Worm (Caenorhabditis elegans) whole organism, L1 larva: Measurements from ENCODE around the gene swip-10.

ENCODE experiments used
- C04F5.9 ChIP-seq: sonication (generic microtip); optimal IDR thresholded peaks from 2 replicates; lab custom pipeline; 2016; ENCODE audit warnings: missing genetic modification characterization, missing compliant biosample characterization
- C16A3.4 ChIP-seq: fragments of 150-350 bp; optimal IDR thresholded peaks from 2 replicates; lab custom pipeline; 2014; ENCODE audit warnings: missing biosample characterization, missing genetic modification characterization
- C34B4.2 ChIP-seq: sonication (generic microtip); optimal IDR thresholded peaks from 2 replicates; lab custom pipeline; 2017; ENCODE audit warnings: mild to moderate bottlenecking, missing genetic modification characterization, missing compliant biosample characterization
- Y116A8C.19 ChIP-seq: sonication (generic microtip); optimal IDR thresholded peaks from 2 replicates; lab custom pipeline; 2016; ENCODE audit warnings: missing compliant biosample characterization, missing genetic modification characterization, borderline replicate concordance
- alr-1 ChIP-seq: fragments of 200-800 bp; sonication (Bioruptor generic); optimal IDR thresholded peaks from 2 replicates; lab custom pipeline; 2018; ENCODE audit warnings: borderline replicate concordance, mild to moderate bottlenecking, missing genetic modification characterization, missing compliant biosample characterization
- aly-2 ChIP-seq: fragments of 150-350 bp; optimal IDR thresholded peaks from 2 replicates; lab custom pipeline; 2014; ENCODE audit warnings: missing biosample characterization, missing genetic modification characterization
- ama-1 ChIP-seq: fragments of 150-350 bp; optimal IDR thresholded peaks from 2 replicates; lab custom pipeline; 2014
- ceh-8 ChIP-seq: fragments of 200-800 bp; sonication (Bioruptor generic); optimal IDR thresholded peaks from 2 replicates; lab custom pipeline; 2018; ENCODE audit warnings: mild to moderate bottlenecking, missing genetic modification characterization, moderate library complexity, missing compliant biosample characterization
- ceh-90 ChIP-seq: sonication (generic microtip); optimal IDR thresholded peaks from 2 replicates; lab custom pipeline; 2016; ENCODE audit warnings: missing genetic modification characterization, missing compliant biosample characterization
- ces-1 ChIP-seq: fragments of 150-350 bp; optimal IDR thresholded peaks from 2 replicates; lab custom pipeline; 2014; ENCODE audit warnings: missing biosample characterization, missing genetic modification reagents, missing genetic modification characterization
- dpl-1 ChIP-seq, 3 experiments: fragments of 150-350 bp in 2 of 3; sonication (generic microtip) in 1 of 3; optimal IDR thresholded peaks; 2 replicates each; lab custom pipeline; 2014 to 2017; ENCODE audit warnings: missing biosample characterization in 3 of 3, missing genetic modification characterization in 3 of 3, missing genetic modification reagents in 3 of 3
- dsc-1 ChIP-seq: sonication (generic microtip); optimal IDR thresholded peaks from 2 replicates; lab custom pipeline; 2016; ENCODE audit warnings: mild to moderate bottlenecking, missing genetic modification characterization, missing compliant biosample characterization
- efl-1 ChIP-seq, 4 experiments: fragments of 150-350 bp; optimal IDR thresholded peaks in 3 of 4; peaks in 1 of 4; 1 replicate in 1 of 4; 2 replicates in 3 of 4; lab custom pipeline; 2014; ENCODE audit warnings: missing biosample characterization in 2 of 4, missing genetic modification characterization in 2 of 4, missing genetic modification reagents in 2 of 4
- efl-3 ChIP-seq: fragments of 200-800 bp; sonication (Bioruptor generic); optimal IDR thresholded peaks from 2 replicates; lab custom pipeline; 2018; ENCODE audit warnings: mild to moderate bottlenecking, missing genetic modification characterization, missing compliant biosample characterization
- egl-13 ChIP-seq: sonication (generic microtip); optimal IDR thresholded peaks from 2 replicates; lab custom pipeline; 2016; ENCODE audit warnings: missing genotype, missing genetic modification reagents, missing genetic modification characterization, missing compliant biosample characterization
- egl-27 ChIP-seq, 2 experiments: fragments of 150-350 bp in 1 of 2; sonication (generic microtip); optimal IDR thresholded peaks; 3 replicates each; lab custom pipeline; 2017 to 2018; ENCODE audit warnings: missing biosample characterization in 2 of 2, missing genetic modification characterization in 2 of 2, missing genetic modification reagents in 2 of 2
- elt-2 ChIP-seq: sonication (generic microtip); optimal IDR thresholded peaks from 2 replicates; lab custom pipeline; 2016; ENCODE audit warnings: missing genetic modification characterization, mild to moderate bottlenecking, inconsistent platforms, missing compliant biosample characterization, missing genetic modification reagents
- elt-3 ChIP-seq, 6 experiments: fragments of 150-350 bp in 1 of 6; sonication (generic microtip); optimal IDR thresholded peaks; 2 replicates each; lab custom pipeline; 2017 to 2018; ENCODE audit warnings: missing biosample characterization in 6 of 6, missing genetic modification characterization in 6 of 6, inconsistent platforms in 1 of 6
- ets-5 ChIP-seq: fragments of 200-800 bp; sonication (Bioruptor generic); IDR thresholded peaks from 2 replicates; pipeline ENCODE4 v1.3.6; 2022; ENCODE audit warnings: missing genetic modification characterization, missing compliant biosample characterization
- fkh-4 ChIP-seq: sonication (generic microtip); optimal IDR thresholded peaks from 2 replicates; lab custom pipeline; 2016; ENCODE audit warnings: missing compliant biosample characterization, missing genetic modification characterization, borderline replicate concordance
- hlh-17 ChIP-seq: fragments of 200-800 bp; sonication (Bioruptor generic); optimal IDR thresholded peaks from 2 replicates; lab custom pipeline; 2018; ENCODE audit warnings: missing genetic modification characterization, mild to moderate bottlenecking, missing compliant biosample characterization, moderate library complexity, borderline replicate concordance
- hpl-2 ChIP-seq: fragments of 150-350 bp; optimal IDR thresholded peaks from 2 replicates; lab custom pipeline; 2014; ENCODE audit warnings: missing biosample characterization, missing genetic modification reagents, missing genetic modification characterization
- irx-1 ChIP-seq: sonication (generic microtip); optimal IDR thresholded peaks from 2 replicates; lab custom pipeline; 2016; ENCODE audit warnings: missing genetic modification characterization, missing compliant biosample characterization
- isw-1 ChIP-seq: fragments of 200-800 bp; sonication (Bioruptor generic); IDR thresholded peaks from 2 replicates; pipeline ENCODE4 v1.3.6; 2022; ENCODE audit warnings: missing genetic modification characterization, missing compliant biosample characterization
- lin-13 ChIP-seq: fragments of 150-350 bp; optimal IDR thresholded peaks from 2 replicates; lab custom pipeline; 2014; ENCODE audit warnings: missing biosample characterization, missing genetic modification reagents, missing genetic modification characterization
- lin-14 ChIP-seq: fragments of 200-800 bp; sonication (Bioruptor generic); optimal IDR thresholded peaks from 2 replicates; lab custom pipeline; 2018; ENCODE audit warnings: mild to moderate bottlenecking, missing genetic modification characterization, moderate library complexity, missing compliant biosample characterization
- lin-39 ChIP-seq: fragments of 150-350 bp; optimal IDR thresholded peaks from 2 replicates; lab custom pipeline; 2014; ENCODE audit warnings: missing biosample characterization, missing genetic modification reagents, missing genetic modification characterization
- lir-3 ChIP-seq: sonication (generic microtip); optimal IDR thresholded peaks from 2 replicates; lab custom pipeline; 2016; ENCODE audit warnings: mild to moderate bottlenecking, missing genetic modification characterization, moderate library complexity, missing compliant biosample characterization; ENCODE audit not compliant: poor library complexity
- lsy-2 ChIP-seq, 2 experiments: fragments of 150-350 bp; optimal IDR thresholded peaks; 2 replicates each; lab custom pipeline; 2014; ENCODE audit warnings: missing biosample characterization in 2 of 2, missing genetic modification characterization in 2 of 2
- mab-9 ChIP-seq: fragments of 200-800 bp; sonication (Bioruptor generic); IDR thresholded peaks from 2 replicates; pipeline ENCODE4 v1.3.6; 2022; ENCODE audit warnings: missing genetic modification reagents, missing genetic modification characterization, missing compliant biosample characterization
- mdl-1 ChIP-seq, 2 experiments: fragments of 150-350 bp; optimal IDR thresholded peaks; 2 replicates each; lab custom pipeline; 2014 to 2017; ENCODE audit warnings: missing biosample characterization in 2 of 2, missing genetic modification characterization in 2 of 2, inconsistent platforms in 1 of 2
- mef-2 ChIP-seq: fragments of 150-350 bp; optimal IDR thresholded peaks from 2 replicates; lab custom pipeline; 2014; ENCODE audit warnings: missing biosample characterization, missing genetic modification characterization
- mep-1 ChIP-seq: fragments of 150-350 bp; optimal IDR thresholded peaks from 2 replicates; lab custom pipeline; 2014; ENCODE audit warnings: missing biosample characterization, missing genetic modification characterization
- nhr-237 ChIP-seq: fragments of 150-350 bp; optimal IDR thresholded peaks from 2 replicates; lab custom pipeline; 2014; ENCODE audit warnings: missing biosample characterization, missing genetic modification characterization
- nhr-47 ChIP-seq: sonication (generic microtip); optimal IDR thresholded peaks from 2 replicates; lab custom pipeline; 2016; ENCODE audit warnings: mild to moderate bottlenecking, missing genetic modification characterization, moderate library complexity, missing compliant biosample characterization
- nhr-77 ChIP-seq: fragments of 150-350 bp; optimal IDR thresholded peaks from 2 replicates; lab custom pipeline; 2014; ENCODE audit warnings: missing biosample characterization, missing genetic modification characterization
- pag-3 ChIP-seq: sonication (generic microtip); optimal IDR thresholded peaks from 2 replicates; lab custom pipeline; 2017; ENCODE audit warnings: missing genetic modification characterization, mild to moderate bottlenecking, missing compliant biosample characterization, antibody characterized with exemption, borderline replicate concordance; ENCODE audit not compliant: insufficient read depth
- pax-3 ChIP-seq: fragments of 200-800 bp; sonication (Bioruptor generic); optimal IDR thresholded peaks from 2 replicates; lab custom pipeline; 2018; ENCODE audit warnings: mild to moderate bottlenecking, missing genetic modification characterization, moderate library complexity, missing compliant biosample characterization
- snu-23 ChIP-seq: sonication (generic microtip); optimal IDR thresholded peaks from 2 replicates; lab custom pipeline; 2016; ENCODE audit warnings: missing genetic modification characterization, missing compliant biosample characterization
- sptf-1 ChIP-seq: fragments of 150-350 bp; optimal IDR thresholded peaks from 2 replicates; lab custom pipeline; 2014; ENCODE audit warnings: missing biosample characterization, missing genetic modification characterization
- sup-37 ChIP-seq: fragments of 200-800 bp; sonication (Bioruptor generic); optimal IDR thresholded peaks from 2 replicates; lab custom pipeline; 2018; ENCODE audit warnings: mild to moderate bottlenecking, missing genetic modification characterization, missing compliant biosample characterization
- swsn-7 ChIP-seq: sonication (generic microtip); optimal IDR thresholded peaks from 2 replicates; lab custom pipeline; 2016; ENCODE audit warnings: missing genetic modification characterization, missing compliant biosample characterization
- unc-30 ChIP-seq: sonication (generic microtip); optimal IDR thresholded peaks from 2 replicates; lab custom pipeline; 2017; ENCODE audit warnings: missing biosample characterization, missing genetic modification characterization
- unc-86 ChIP-seq: sonication (generic microtip); optimal IDR thresholded peaks from 2 replicates; lab custom pipeline; 2016; ENCODE audit warnings: missing genetic modification characterization, missing compliant biosample characterization
- vab-15 ChIP-seq: sonication (generic microtip); optimal IDR thresholded peaks from 2 replicates; lab custom pipeline; 2017; ENCODE audit warnings: missing genotype, mild to moderate bottlenecking, missing genetic modification characterization, missing compliant biosample characterization
- zag-1 ChIP-seq: fragments of 150-350 bp; optimal IDR thresholded peaks from 2 replicates; lab custom pipeline; 2014; ENCODE audit warnings: missing biosample characterization, missing genetic modification characterization
- zip-4 ChIP-seq: fragments of 200-800 bp; sonication (Bioruptor generic); optimal IDR thresholded peaks from 2 replicates; lab custom pipeline; 2018; ENCODE audit warnings: mild to moderate bottlenecking, missing genetic modification characterization, moderate library complexity, missing compliant biosample characterization
- ztf-11 ChIP-seq, 2 experiments: sonication (generic microtip); optimal IDR thresholded peaks; 2 replicates each; lab custom pipeline; 2016 to 2017; ENCODE audit warnings: missing genetic modification characterization in 2 of 2, missing biosample characterization in 1 of 2, missing compliant biosample characterization in 1 of 2

swip-10 gene

ce11 chrX:2074055-2074454, 44.0 kb downstream of the swip-10 start, which contains the start of gene txdc-12.2 (continued):
- TF ChIP-seq C04F5.9 (tag; lab: Kevin White, UChicago) (no peak), lin-13 (GFP tag; lab: Kevin White, UChicago) (no peak), mab-9 (no peak), C34B4.2 (tag; lab: Kevin White, UChicago) (no peak), efl-1 (optimal IDR thresholded peaks at IDR 0.05; lab: Kevin White, UChicago) (no peak), efl-1 (GFP tag; optimal IDR thresholded peaks at IDR 0.05 in 1 of 2; lab: Kevin White, UChicago) (no peak), mdl-1 (tag; optimal IDR thresholded peaks at IDR 0.05; lab: Kevin White, UChicago) (no peak), ceh-90 (tag; lab: Kevin White, UChicago) (no peak), zip-4 (GFP tag; lab: Kevin White, UChicago) (no peak), pag-3 (tag; lab: Kevin White, UChicago) (no peak), unc-30 (no peak), efl-3 (GFP tag; lab: Kevin White, UChicago) (no peak), ces-1 (GFP tag; lab: Kevin White, UChicago) (no peak), alr-1 (no peak), mep-1 (tag; lab: Kevin White, UChicago) (peak; percentile 58), elt-3 (tag; optimal IDR thresholded peaks at IDR 0.05; lab: Kevin White, UChicago) (peak in 1 of 6 experiments; percentile 23), swsn-7 (no peak), Y116A8C.19 (tag; lab: Kevin White, UChicago) (no peak), ceh-8 (GFP tag; lab: Kevin White, UChicago) (no peak), vab-15 (tag; lab: Kevin White, UChicago) (no peak), irx-1 (tag; lab: Kevin White, UChicago) (no peak), zag-1 (tag; lab: Kevin White, UChicago) (no peak), hpl-2 (no peak), lsy-2 (tag; optimal IDR thresholded peaks at IDR 0.05; lab: Kevin White, UChicago) (no peak)

ce11 chrX:2071392-2072001, 46.6 kb downstream of the swip-10 start:
- TF ChIP-seq nhr-47 (tag; lab: Kevin White, UChicago): peak; percentile 86
- TF ChIP-seq hlh-17 (GFP tag; lab: Kevin White, UChicago): no peak
- peak; percentile 89 for TF ChIP-seq snu-23 (GFP tag; lab: Kevin White, UChicago)
- TF ChIP-seq ces-1 (GFP tag; lab: Kevin White, UChicago): no peak
- TF ChIP-seq nhr-237 (tag; lab: Kevin White, UChicago): no peak
- TF ChIP-seq ama-1 (lab: Kevin White, UChicago): no peak
- TF ChIP-seq ets-5 (GFP tag; lab: Robert Waterston, UW): no peak
- TF ChIP-seq zag-1 (tag; lab: Kevin White, UChicago): no peak
- TF ChIP-seq swsn-7: peak; percentile 83
- TF ChIP-seq sptf-1 (tag; lab: Kevin White, UChicago): no peak
- peak; percentile 96 for TF ChIP-seq lin-14 (GFP tag; lab: Kevin White, UChicago)
- peak in 1 of 2 experiments; percentile 49 for TF ChIP-seq ztf-11 (tag; optimal IDR thresholded peaks at IDR 0.05; lab: Kevin White, UChicago)
- TF ChIP-seq lin-39: no peak
- TF ChIP-seq mef-2 (tag; lab: Kevin White, UChicago): peak; percentile 10
- peak; percentile 70 for TF ChIP-seq irx-1 (tag; lab: Kevin White, UChicago)
- peak; percentile 63 for TF ChIP-seq egl-13 (tag; lab: Kevin White, UChicago)
- TF ChIP-seq sup-37 (GFP tag; lab: Kevin White, UChicago): peak; percentile 59
- peak; percentile 47 for TF ChIP-seq ceh-8 (GFP tag; lab: Kevin White, UChicago)
- TF ChIP-seq elt-2: peak; percentile 44
- no peak for TF ChIP-seq hpl-2
- peak; percentile 64 to 65 (median 64) for TF ChIP-seq dpl-1 (GFP tag; optimal IDR thresholded peaks at IDR 0.05; lab: Kevin White, UChicago)
- TF ChIP-seq C04F5.9 (tag; lab: Kevin White, UChicago): peak; percentile 38
- TF ChIP-seq C16A3.4 (tag; lab: Kevin White, UChicago): peak; percentile 75
- TF ChIP-seq egl-27 (tag; optimal IDR thresholded peaks at IDR 0.05; lab: Kevin White, UChicago): no peak
- no peak for TF ChIP-seq ceh-90 (tag; lab: Kevin White, UChicago)
- peak; percentile 74 for TF ChIP-seq unc-86 (tag; lab: Kevin White, UChicago)
- no peak for TF ChIP-seq lir-3 (tag; lab: Kevin White, UChicago)
- TF ChIP-seq pag-3 (tag; lab: Kevin White, UChicago): no peak
- peak; percentile 20 for TF ChIP-seq nhr-77 (tag; lab: Kevin White, UChicago)
- TF ChIP-seq dsc-1 (tag; lab: Kevin White, UChicago): peak; percentile 45
- TF ChIP-seq aly-2 (tag; lab: Kevin White, UChicago): no peak
- peak; percentile 43 for TF ChIP-seq pax-3
- TF ChIP-seq isw-1 (GFP tag; lab: Robert Waterston, UW): peak; percentile 67
- no peak for TF ChIP-seq fkh-4 (tag; lab: Kevin White, UChicago)
